Fruit fly (Drosophila melanogaster) S2 (cell line): ENCODE results near the gene Ir94h.

Experiments
- CG8478 ChIP-seq: fragments of >200 bp; optimal IDR thresholded peaks from 2 replicates; lab custom pipeline; 2018
- CTCF ChIP-seq, 2 experiments: fragments of >200 bp; optimal IDR thresholded peaks; 2 replicates each; lab custom pipeline; 2018

DNA sequence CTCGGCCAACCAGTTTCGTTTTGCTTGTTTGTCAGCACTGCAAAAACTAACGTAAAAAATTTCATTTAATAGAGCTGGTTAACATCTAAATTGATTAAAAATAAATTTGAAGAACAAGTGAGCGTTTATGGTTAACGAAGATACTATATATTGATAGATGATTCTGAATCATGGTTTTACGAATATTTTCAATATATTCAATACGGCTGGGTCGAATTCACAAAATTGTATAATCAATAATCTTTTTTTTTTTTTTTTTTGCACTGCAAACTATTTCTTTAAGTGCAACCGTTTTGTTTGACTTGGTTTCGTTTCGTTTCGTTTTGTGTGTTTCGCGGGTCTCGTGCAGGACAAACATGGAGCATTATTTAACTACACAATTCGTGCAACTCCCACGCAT lies 17.5 kb downstream of the Ir94h start:
- TF ChIP-seq CG8478 (no peak), CTCF (optimal IDR thresholded peaks at IDR 0.05; lab: Kevin White, UChicago) (no peak)
